Worm (Caenorhabditis elegans) whole organism, L1 larva: ENCODE data around the gene lam-1.
"Not testable (repeated sequence)": the region's sequence is repeated elsewhere in the genome, so short reads cannot be mapped to it uniquely, and the experiment has no call there.

Source experiments
- nhr-20 ChIP-seq: sonication (generic microtip); optimal IDR thresholded peaks from 2 replicates; lab custom pipeline; 2016; ENCODE audit warnings: mild to moderate bottlenecking, missing genetic modification characterization, missing compliant biosample characterization
- nhr-84 ChIP-seq: sonication (generic microtip); optimal IDR thresholded peaks from 2 replicates; lab custom pipeline; 2017; ENCODE audit warnings: missing biosample characterization, missing genetic modification characterization

- not testable (repeated sequence) for TF ChIP-seq nhr-20 (tag; lab: Kevin White, UChicago); nhr-84
These were observed 45.4 kb downstream of the lam-1 start, which contains the start of gene nsph-4.2 for ce11 chrIV:5218496-5218895.
